Worm (Caenorhabditis elegans) whole organism, L4 larva: ENCODE data around the gene R160.4.

Source experiments
- Y48G9A.11 ChIP-seq: fragments of 200-800 bp; sonication (Bioruptor generic); IDR thresholded peaks from 2 replicates; pipeline ENCODE4 v1.3.6; 2022; ENCODE audit warnings: missing genetic modification reagents, missing genetic modification characterization, missing compliant biosample characterization
- cey-2 ChIP-seq: sonication (generic microtip); optimal IDR thresholded peaks from 3 replicates; lab custom pipeline; 2017; ENCODE audit warnings: missing genetic modification characterization, mild to moderate bottlenecking, missing compliant biosample characterization, antibody characterized with exemption, borderline replicate concordance; ENCODE audit not compliant: insufficient read depth
- lin-38 ChIP-seq: fragments of 200-800 bp; sonication (Bioruptor generic); IDR thresholded peaks from 2 replicates; pipeline ENCODE4 v1.3.6; 2022; ENCODE audit warnings: missing genetic modification reagents, missing genetic modification characterization, missing compliant biosample characterization
- set-16 ChIP-seq: fragments of 200-800 bp; sonication (Bioruptor generic); IDR thresholded peaks from 2 replicates; pipeline ENCODE4 v1.3.6; 2022; ENCODE audit warnings: missing genetic modification reagents, missing genetic modification characterization, missing compliant biosample characterization
- unc-62 ChIP-seq, 3 experiments: fragments of 150-350 bp in 1 of 3; sonication (generic microtip); optimal IDR thresholded peaks in 2 of 3; peaks in 1 of 3; 1 replicate in 1 of 3; 2 replicates in 2 of 3; lab custom pipeline; 2014 to 2017; ENCODE audit warnings: missing biosample characterization in 3 of 3, missing genetic modification characterization in 3 of 3, missing genetic modification reagents in 3 of 3, missing genotype in 1 of 3
- ztf-11 ChIP-seq: fragments of 150-350 bp; optimal IDR thresholded peaks from 2 replicates; lab custom pipeline; 2014; ENCODE audit warnings: missing biosample characterization, missing genetic modification characterization

DNA sequence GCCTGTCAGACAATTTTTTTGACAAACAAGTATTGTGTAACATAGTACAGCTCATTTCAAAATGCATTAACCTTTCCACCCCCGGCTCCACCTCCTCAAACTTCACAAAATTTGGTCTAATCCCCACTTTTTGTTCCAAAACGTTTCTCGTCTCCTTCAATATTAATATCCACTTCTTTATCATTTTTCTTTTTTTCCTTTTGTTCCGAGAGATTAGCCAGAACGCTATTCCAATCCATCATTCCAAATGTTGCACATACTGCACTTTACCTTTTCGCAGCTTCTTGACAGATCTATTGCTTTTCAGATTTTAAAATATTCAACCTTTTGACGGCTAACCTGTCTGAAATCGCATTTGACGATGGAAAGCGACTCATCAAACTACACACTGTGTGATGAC is 34.2 kb upstream of the R160.4 start, which contains the start of gene D1079.1:
- TF ChIP-seq unc-62 (GFP tag; optimal IDR thresholded peaks at IDR 0.05 in 1 of 2; lab: Kevin White, UChicago): no peak
- no peak for TF ChIP-seq unc-62 (tag; optimal IDR thresholded peaks at IDR 0.05; lab: Kevin White, UChicago)
- no peak for TF ChIP-seq set-16 (GFP tag; lab: Robert Waterston, UW)
- no peak for TF ChIP-seq ztf-11
- TF ChIP-seq cey-2 (tag; lab: Kevin White, UChicago): no peak
- no peak for TF ChIP-seq Y48G9A.11 (GFP tag; lab: Robert Waterston, UW)
- no peak for TF ChIP-seq lin-38 (GFP tag; lab: Robert Waterston, UW)
